Worm (Caenorhabditis elegans): ENCODE results near the gene C24H10.3.

DNA sequence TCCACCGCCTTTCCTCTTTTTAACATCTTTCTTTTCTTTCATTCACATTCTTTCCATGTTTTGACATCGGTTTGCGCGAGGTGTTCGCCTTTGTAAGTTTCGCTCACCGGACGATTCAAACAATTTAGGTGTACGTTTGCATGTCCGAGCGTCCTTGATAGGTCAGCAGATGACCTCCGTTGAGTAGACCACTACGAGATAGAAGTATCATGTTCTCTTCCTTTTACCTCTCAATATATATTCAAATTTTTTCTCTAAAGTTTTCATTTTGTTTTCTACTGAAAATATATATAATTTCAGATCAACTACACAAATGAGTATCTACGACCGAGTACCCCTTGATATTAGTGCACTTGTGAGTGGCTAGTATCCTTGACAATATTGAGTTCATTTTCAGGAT, at the start of gene C24H10.3:
- TF ChIP-seq flt-1 (GFP tag; IDR thresholded peaks at IDR 0.05) (no peak), ref-1 (GFP tag; conservative IDR thresholded peaks at IDR 0.05) (no peak), ztf-29 (GFP tag; IDR thresholded peaks at IDR 0.05) (no peak), klf-2 (GFP tag; conservative IDR thresholded peaks at IDR 0.05) (no peak), cog-1 (tag; optimal IDR thresholded peaks at IDR 0.05) (no peak), ztf-23 (GFP tag; IDR thresholded peaks at IDR 0.05) (no peak), tab-1 (GFP tag; IDR thresholded peaks at IDR 0.05) (no peak), med-1 (GFP tag; optimal IDR thresholded peaks at IDR 0.05; ENCODE audit: insufficient read depth) (no peak)

Measured in whole organism, midembryonic.